Worm (Caenorhabditis elegans): ENCODE measurements around the gene Y82E9BL.6.

The Y82E9BL.6 gene

DNA sequence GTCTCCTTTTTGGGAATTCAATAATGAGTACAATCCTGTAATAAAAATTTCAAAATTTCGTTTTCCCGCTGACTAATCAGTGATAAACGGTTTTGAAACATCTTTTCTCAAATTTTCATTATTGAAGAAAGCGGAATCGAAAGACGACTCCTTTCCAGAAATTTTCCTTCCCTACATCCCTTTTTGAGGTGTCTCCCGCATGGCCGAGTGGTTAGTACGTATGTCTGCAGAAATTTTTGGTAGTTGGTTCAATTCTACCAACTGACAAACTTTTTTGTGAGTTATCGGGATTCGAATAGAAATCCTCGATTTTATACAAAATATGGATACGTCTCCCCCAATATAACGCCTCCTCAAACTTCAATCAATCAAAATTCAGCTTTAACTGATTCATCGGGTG, 8.9 kb upstream of the Y82E9BL.6 start:
- TF ChIP-seq tbx-8 (GFP tag; optimal IDR thresholded peaks at IDR 0.05): no peak
- no peak for TF ChIP-seq ceh-39 (tag; optimal IDR thresholded peaks at IDR 0.05)
- no peak for TF ChIP-seq lin-32 (GFP tag; optimal IDR thresholded peaks at IDR 0.05)
- TF ChIP-seq ceh-83 (GFP tag; optimal IDR thresholded peaks at IDR 0.05): no peak
- no peak for TF ChIP-seq lin-13 (tag; optimal IDR thresholded peaks at IDR 0.05)
- TF ChIP-seq flh-1 (GFP tag; optimal IDR thresholded peaks at IDR 0.05): no peak
- TF ChIP-seq snpc-4 (tag; optimal IDR thresholded peaks at IDR 0.05): no peak
- TF ChIP-seq sem-2 (GFP tag; optimal IDR thresholded peaks at IDR 0.05): no peak
- TF ChIP-seq drap-1 (GFP tag; optimal IDR thresholded peaks at IDR 0.05): no peak
- no peak for TF ChIP-seq mep-1 (tag; optimal IDR thresholded peaks at IDR 0.05)
- TF ChIP-seq bed-3 (GFP tag; optimal IDR thresholded peaks at IDR 0.05): no peak
- TF ChIP-seq pha-4 (tag; optimal IDR thresholded peaks at IDR 0.05): no peak
- TF ChIP-seq nhr-28 (tag; optimal IDR thresholded peaks at IDR 0.05): no peak
- TF ChIP-seq sptf-1 (tag; optimal IDR thresholded peaks at IDR 0.05): no peak
- TF ChIP-seq ztf-11 (tag; optimal IDR thresholded peaks at IDR 0.05): no peak
- no peak for TF ChIP-seq ces-1 (GFP tag; optimal IDR thresholded peaks at IDR 0.05)
- no peak for TF ChIP-seq zip-8 (tag; optimal IDR thresholded peaks at IDR 0.05)
- TF ChIP-seq elt-1 (tag; optimal IDR thresholded peaks at IDR 0.05; ENCODE audit: borderline replicate concordance, insufficient read depth): no peak
- no peak for TF ChIP-seq nhr-2 (tag; optimal IDR thresholded peaks at IDR 0.05)

DNA sequence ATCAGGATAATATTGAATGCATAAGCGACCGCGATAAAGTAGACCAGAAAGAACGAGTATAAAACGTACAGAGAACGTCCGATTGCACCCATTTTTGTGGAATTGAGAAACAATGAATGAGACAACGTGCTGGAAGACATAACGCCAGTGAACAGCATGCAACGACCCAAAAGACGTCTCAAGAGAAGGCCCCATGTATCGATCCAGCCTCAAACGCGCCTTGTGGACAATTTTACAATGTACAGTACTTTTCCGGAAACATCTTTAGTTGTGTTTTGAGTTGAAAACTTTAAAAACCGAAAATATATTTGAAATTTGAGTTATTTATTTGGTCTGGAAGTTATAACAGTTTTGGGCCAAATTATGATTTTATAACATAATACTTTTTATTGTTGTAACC, 5.2 kb upstream of the Y82E9BL.6 start, which contains the start of gene Y82E9BL.3:
Gene Y82E9BL.3, minus strand, starts transcription at position 101 of the 400 bp plus-strand sequence.
- no peak for TF ChIP-seq nhr-12 (tag; optimal IDR thresholded peaks at IDR 0.05)
- TF ChIP-seq lin-32 (GFP tag; optimal IDR thresholded peaks at IDR 0.05): no peak
- no peak for TF ChIP-seq sptf-1 (tag; optimal IDR thresholded peaks at IDR 0.05)
- TF ChIP-seq ceh-83 (GFP tag; optimal IDR thresholded peaks at IDR 0.05): no peak
- TF ChIP-seq nhr-28 (tag; optimal IDR thresholded peaks at IDR 0.05): no peak

DNA sequence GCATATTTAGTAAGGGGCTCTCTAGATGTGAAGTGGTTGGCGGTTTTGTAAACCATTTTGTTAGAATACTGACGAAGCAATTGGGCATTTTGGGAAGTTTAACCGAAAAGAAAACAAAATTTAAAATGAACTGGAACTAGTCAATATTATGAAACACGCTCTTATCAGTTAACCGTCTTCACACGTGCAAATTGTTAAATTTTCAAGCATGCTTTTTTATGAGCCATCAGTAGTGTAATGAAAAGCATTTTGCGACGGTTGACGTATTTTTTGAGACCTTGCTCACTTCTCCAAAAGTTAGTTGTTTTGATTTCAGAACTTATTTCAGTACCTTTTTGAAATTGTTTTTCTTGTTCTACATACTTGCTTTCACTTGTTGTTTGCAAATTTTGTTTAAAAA, 3.7 kb upstream of the Y82E9BL.6 start, which contains the start of gene fbxa-25:
Gene fbxa-25, minus strand, starts transcription at position 138 of the 400 bp plus-strand sequence.
- TF ChIP-seq ceh-39 (tag; optimal IDR thresholded peaks at IDR 0.05) (no peak), sptf-1 (tag; optimal IDR thresholded peaks at IDR 0.05) (no peak), zip-8 (tag; optimal IDR thresholded peaks at IDR 0.05) (no peak), pha-4 (tag; optimal IDR thresholded peaks at IDR 0.05) (no peak), nhr-12 (tag; optimal IDR thresholded peaks at IDR 0.05) (no peak), unc-62 (GFP tag; optimal IDR thresholded peaks at IDR 0.05) (no peak), ztf-11 (tag; optimal IDR thresholded peaks at IDR 0.05) (no peak), flh-1 (GFP tag; optimal IDR thresholded peaks at IDR 0.05) (no peak), hlh-1 (tag; optimal IDR thresholded peaks at IDR 0.05) (no peak), nhr-76 (tag; optimal IDR thresholded peaks at IDR 0.05) (no peak), lin-13 (tag; optimal IDR thresholded peaks at IDR 0.05) (no peak), nhr-2 (tag; optimal IDR thresholded peaks at IDR 0.05) (no peak), cnd-1 (tag; optimal IDR thresholded peaks at IDR 0.05) (no peak), lin-32 (GFP tag; optimal IDR thresholded peaks at IDR 0.05) (no peak), snpc-4 (tag; optimal IDR thresholded peaks at IDR 0.05) (no peak), ceh-43 (GFP tag; optimal IDR thresholded peaks at IDR 0.05) (no peak), nhr-28 (tag; optimal IDR thresholded peaks at IDR 0.05) (no peak), unc-120 (tag; optimal IDR thresholded peaks at IDR 0.05; ENCODE audit: poor library complexity, severe bottlenecking) (no peak)

DNA sequence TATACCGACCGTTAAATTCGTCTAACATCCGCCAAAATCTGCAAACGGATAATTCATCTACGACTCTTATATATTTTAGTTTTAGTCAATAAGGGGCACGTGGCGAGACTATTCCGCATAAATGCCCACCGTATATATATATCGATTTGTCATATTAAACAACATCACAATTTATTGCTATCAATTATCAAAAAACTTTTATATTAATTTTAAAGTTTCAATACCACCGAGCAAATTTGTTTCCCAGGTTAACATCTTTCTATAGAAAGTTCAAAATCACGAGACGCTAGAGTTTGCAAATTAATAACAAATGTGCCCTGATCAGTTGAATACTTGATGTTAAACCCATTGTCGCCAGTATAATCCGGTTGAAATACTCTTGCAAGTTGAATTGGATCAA, 1.9 kb upstream of the Y82E9BL.6 start, which contains the start of gene Y82E9BL.5:
Gene Y82E9BL.5, minus strand, starts transcription at position 101 of the 400 bp plus-strand sequence.
- no peak for TF ChIP-seq ceh-83 (GFP tag; optimal IDR thresholded peaks at IDR 0.05)
- no peak for TF ChIP-seq snpc-4 (tag; optimal IDR thresholded peaks at IDR 0.05)
- TF ChIP-seq unc-62 (GFP tag; optimal IDR thresholded peaks at IDR 0.05): no peak

DNA sequence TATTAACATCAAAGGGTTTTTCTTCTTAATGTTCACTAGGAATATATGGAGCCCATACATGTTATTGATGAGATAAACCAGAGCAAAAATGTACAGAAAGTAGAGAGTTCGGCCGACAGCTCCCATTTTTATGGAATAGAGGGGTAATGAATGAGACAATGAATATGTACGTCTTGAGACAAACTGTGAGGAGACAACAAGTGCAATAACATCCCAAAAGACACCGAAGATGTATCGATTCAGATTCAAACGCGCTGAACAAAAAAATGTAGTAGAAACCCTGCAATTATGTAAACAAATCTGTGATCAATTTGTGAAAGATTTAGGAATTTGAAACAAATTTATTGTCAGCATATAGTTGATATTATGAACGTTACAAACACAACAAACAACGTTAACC, 1.4 kb upstream of the Y82E9BL.6 start:
- TF ChIP-seq blmp-1 (tag; optimal IDR thresholded peaks at IDR 0.05) (no peak), unc-120 (tag; optimal IDR thresholded peaks at IDR 0.05; ENCODE audit: poor library complexity, severe bottlenecking) (no peak), nhr-2 (tag; optimal IDR thresholded peaks at IDR 0.05) (no peak), ham-2 (GFP tag; optimal IDR thresholded peaks at IDR 0.05) (no peak), mep-1 (tag; optimal IDR thresholded peaks at IDR 0.05) (no peak), snpc-4 (tag; optimal IDR thresholded peaks at IDR 0.05) (no peak), lsy-2 (tag; optimal IDR thresholded peaks at IDR 0.05) (no peak)

Data from whole organism, mixed stage, embryonic.